Worm (Caenorhabditis elegans) whole organism, early embryonic: ENCODE measurements around the gene C12D5.10.

Source experiments
- B0310.2 ChIP-seq: sonication (generic microtip); optimal IDR thresholded peaks from 2 replicates; lab custom pipeline; 2016; ENCODE audit warnings: mild to moderate bottlenecking, missing genetic modification characterization, missing compliant biosample characterization
- F13C5.2 ChIP-seq: sonication (generic microtip); optimal IDR thresholded peaks from 2 replicates; lab custom pipeline; 2017; ENCODE audit warnings: mild to moderate bottlenecking, missing genetic modification characterization, inconsistent platforms, missing compliant biosample characterization
- aly-1 ChIP-seq: sonication (generic microtip); optimal IDR thresholded peaks from 2 replicates; lab custom pipeline; 2016; ENCODE audit warnings: missing genetic modification characterization, missing compliant biosample characterization
- ama-1 ChIP-seq: fragments of 150-350 bp; optimal IDR thresholded peaks from 2 replicates; lab custom pipeline; 2014
- ceh-36 ChIP-seq: sonication (generic microtip); optimal IDR thresholded peaks from 2 replicates; lab custom pipeline; 2016; ENCODE audit warnings: missing genetic modification characterization, inconsistent platforms, missing compliant biosample characterization
- flt-1 ChIP-seq: fragments of 200-800 bp; sonication (Bioruptor generic); IDR thresholded peaks from 2 replicates; pipeline ENCODE4 v1.3.6; 2022; ENCODE audit warnings: missing genetic modification characterization, missing compliant biosample characterization
- hmbx-1 ChIP-seq: sonication (generic microtip); optimal IDR thresholded peaks from 2 replicates; lab custom pipeline; 2016; ENCODE audit warnings: mild to moderate bottlenecking, missing genetic modification characterization, missing compliant biosample characterization
- hnd-1 ChIP-seq: sonication (generic microtip); optimal IDR thresholded peaks from 2 replicates; lab custom pipeline; 2016; ENCODE audit warnings: missing genetic modification characterization, missing compliant biosample characterization
- sea-1 ChIP-seq: fragments of 200-800 bp; sonication (Bioruptor generic); conservative IDR thresholded peaks from 2 replicates; pipeline ENCODE4 v1.3.6; 2022; ENCODE audit warnings: missing genetic modification characterization, missing compliant biosample characterization
- tbx-11 ChIP-seq: fragments of 200-800 bp; sonication (Bioruptor generic); IDR thresholded peaks from 2 replicates; pipeline ENCODE4 v1.3.6; 2022; ENCODE audit warnings: missing genetic modification characterization, missing compliant biosample characterization
- tbx-37 ChIP-seq: fragments of 200-800 bp; sonication (Bioruptor generic); conservative IDR thresholded peaks from 2 replicates; pipeline ENCODE4 v1.3.6; 2022; ENCODE audit warnings: missing genetic modification reagents, missing genetic modification characterization, missing compliant biosample characterization

- TF ChIP-seq ama-1 (lab: Kevin White, UChicago) (no peak), hnd-1 (tag; lab: Kevin White, UChicago) (no peak), tbx-11 (GFP tag; lab: Robert Waterston, UW) (no peak), flt-1 (GFP tag; lab: Robert Waterston, UW) (no peak), B0310.2 (tag; lab: Kevin White, UChicago) (no peak), sea-1 (GFP tag; lab: Robert Waterston, UW) (no peak), F13C5.2 (tag; lab: Kevin White, UChicago) (no peak), ceh-36 (no peak), tbx-37 (GFP tag; lab: Robert Waterston, UW) (no peak), aly-1 (no peak), hmbx-1 (tag; lab: Kevin White, UChicago) (no peak)
Observed at ce11 chrV:7717629-7718028, 24.3 kb upstream of the C12D5.10 start, which contains the start of gene ZK105.5.
